Worm (Caenorhabditis elegans): Measurements from ENCODE around the gene htp-1.
A peak's percentile ranks its signal among the peaks of the same experiment; 100 is the strongest.

The htp-1 gene

DNA sequence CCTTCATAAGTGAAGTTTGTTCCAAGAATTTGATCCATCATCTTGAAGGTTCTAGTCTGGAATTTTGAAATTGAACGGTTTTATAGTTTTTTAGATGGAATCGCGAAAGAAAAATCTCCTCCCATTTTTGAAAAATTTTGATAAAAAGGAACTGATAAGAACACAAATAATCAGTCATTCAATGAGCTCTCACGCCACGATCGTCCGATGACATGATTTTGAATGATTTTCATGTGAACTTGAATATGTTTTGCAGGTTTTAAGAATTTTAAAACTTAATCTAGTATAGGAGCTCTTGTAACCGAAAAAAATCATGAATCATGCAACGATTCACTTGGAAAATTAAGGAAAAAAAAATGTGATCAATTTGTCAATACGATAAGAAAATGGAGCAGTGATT, 14.3 kb downstream of the htp-1 start, which contains the start of gene elo-5:
Gene elo-5, minus strand, starts transcription at position 56 of the 400 bp plus-strand sequence.
- TF ChIP-seq pqm-1 (tag; optimal IDR thresholded peaks at IDR 0.05) (peak; percentile 37), egl-43 (GFP tag; IDR thresholded peaks at IDR 0.05) (no peak), hlh-11 (tag; optimal IDR thresholded peaks at IDR 0.05) (peak; percentile 63), dmd-6 (GFP tag; IDR thresholded peaks at IDR 0.05) (peak; percentile 53), hlh-30 (tag; optimal IDR thresholded peaks at IDR 0.05; ENCODE audit: insufficient read depth) (peak; percentile 25), dve-1 (tag; optimal IDR thresholded peaks at IDR 0.05; ENCODE audit: insufficient read depth) (peak; percentile 35), Y75B8A.6 (GFP tag; IDR thresholded peaks at IDR 0.05) (no peak), mdt-29 (GFP tag; IDR thresholded peaks at IDR 0.05) (no peak), nhr-28 (tag; optimal IDR thresholded peaks at IDR 0.05) (peak; percentile 45), snpc-1.2 (GFP tag; IDR thresholded peaks at IDR 0.05) (no peak), daf-16 (GFP tag; optimal IDR thresholded peaks at IDR 0.05) (no peak), daf-16 (tag; optimal IDR thresholded peaks at IDR 0.05) (peak; percentile 75), aha-1 (tag) (peak; percentile 48), Y48G9A.11 (GFP tag; IDR thresholded peaks at IDR 0.05) (no peak)

ce11 chrIV:5374946-5375345, 16.4 kb downstream of the htp-1 start:
- TF ChIP-seq daf-16 (GFP tag; optimal IDR thresholded peaks at IDR 0.05) (no peak), daf-16 (tag; optimal IDR thresholded peaks at IDR 0.05) (peak; percentile 4), duxl-1 (tag; optimal IDR thresholded peaks at IDR 0.05; ENCODE audit: poor library complexity) (peak; percentile 31), Y105C5A.15 (GFP tag; IDR thresholded peaks at IDR 0.05) (peak; percentile 60; the same call in 1 of the 2 replicates), lin-15B (tag; optimal IDR thresholded peaks at IDR 0.05) (no peak), nhr-237 (tag; optimal IDR thresholded peaks at IDR 0.05) (no peak), aha-1 (tag) (peak; percentile 53), tra-1 (GFP tag; IDR thresholded peaks at IDR 0.05) (peak; percentile 18; the same call in 1 of the 2 replicates), lim-7 (GFP tag; IDR thresholded peaks at IDR 0.05) (peak; percentile 14; the same call in 1 of the 2 replicates), Y75B8A.6 (GFP tag; IDR thresholded peaks at IDR 0.05) (no peak), D1046.2 (GFP tag; IDR thresholded peaks at IDR 0.05) (peak; percentile 25; the same call in 1 of the 2 replicates), gei-8 (GFP tag; optimal IDR thresholded peaks at IDR 0.05) (peak; percentile 57), mdt-29 (GFP tag; IDR thresholded peaks at IDR 0.05) (no peak)

DNA sequence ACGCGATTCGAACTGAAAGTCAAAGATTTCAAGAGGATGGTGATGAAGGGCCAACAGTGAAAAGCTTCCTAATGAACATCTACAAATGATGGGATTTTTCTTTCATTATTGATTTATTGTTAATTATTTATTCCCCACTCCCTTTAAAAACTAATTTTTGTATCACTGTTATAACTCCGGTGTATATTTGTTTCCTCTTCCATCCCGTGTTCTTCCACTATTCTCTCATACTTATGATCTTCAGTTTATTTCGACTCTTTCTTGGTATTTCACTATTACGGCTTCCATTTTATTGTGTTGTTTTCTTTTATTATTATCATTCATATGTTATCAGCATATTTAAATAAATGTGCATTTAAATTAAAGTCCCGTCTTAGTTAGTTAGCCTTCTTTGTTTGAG, 17.0 kb downstream of the htp-1 start:
- TF ChIP-seq daf-19 (GFP tag; conservative IDR thresholded peaks at IDR 0.05) (no peak), ceh-32 (tag; optimal IDR thresholded peaks at IDR 0.05; ENCODE audit: poor library complexity) (no peak), lin-38 (GFP tag; IDR thresholded peaks at IDR 0.05) (no peak), mes-2 (tag; optimal IDR thresholded peaks at IDR 0.05; ENCODE audit: poor library complexity, severe bottlenecking) (no peak), hlh-30 (tag; optimal IDR thresholded peaks at IDR 0.05; ENCODE audit: insufficient read depth) (no peak), duxl-1 (tag; optimal IDR thresholded peaks at IDR 0.05; ENCODE audit: poor library complexity) (no peak), hmg-1.1 (GFP tag; IDR thresholded peaks at IDR 0.05) (no peak), nhr-10 (tag; optimal IDR thresholded peaks at IDR 0.05) (no peak), tag-97 (GFP tag; IDR thresholded peaks at IDR 0.05) (no peak), hlh-11 (tag; optimal IDR thresholded peaks at IDR 0.05) (no peak), F26F4.8 (GFP tag; conservative IDR thresholded peaks at IDR 0.05) (no peak), egl-27 (tag; optimal IDR thresholded peaks at IDR 0.05) (no peak), lin-15B (tag; optimal IDR thresholded peaks at IDR 0.05) (no peak), attf-4 (tag; optimal IDR thresholded peaks at IDR 0.05) (no peak), jun-1 (tag; optimal IDR thresholded peaks at IDR 0.05) (no peak), mep-1 (tag; optimal IDR thresholded peaks at IDR 0.05) (peak; percentile 44), nhr-42 (GFP tag; IDR thresholded peaks at IDR 0.05) (no peak), unc-39 (tag; optimal IDR thresholded peaks at IDR 0.05) (no peak), lin-13 (GFP tag; optimal IDR thresholded peaks at IDR 0.05) (no peak), pqm-1 (tag; optimal IDR thresholded peaks at IDR 0.05) (peak; percentile 8), daf-16 (GFP tag; optimal IDR thresholded peaks at IDR 0.05) (no peak), daf-16 (tag; optimal IDR thresholded peaks at IDR 0.05) (peak; percentile 61), ztf-11 (tag; optimal IDR thresholded peaks at IDR 0.05) (no peak), dve-1 (tag; optimal IDR thresholded peaks at IDR 0.05; ENCODE audit: insufficient read depth) (peak; percentile 36), dmd-8 (GFP tag; IDR thresholded peaks at IDR 0.05) (no peak), nhr-28 (tag; optimal IDR thresholded peaks at IDR 0.05) (no peak), nhr-25 (tag; optimal IDR thresholded peaks at IDR 0.05; ENCODE audit: borderline replicate concordance, insufficient read depth) (no peak), cey-2 (tag; optimal IDR thresholded peaks at IDR 0.05; ENCODE audit: borderline replicate concordance, insufficient read depth) (no peak), ZK337.2 (GFP tag; IDR thresholded peaks at IDR 0.05) (no peak), ztf-7 (tag; optimal IDR thresholded peaks at IDR 0.05) (no peak), saeg-2 (GFP tag; IDR thresholded peaks at IDR 0.05) (no peak), Y75B8A.6 (GFP tag; IDR thresholded peaks at IDR 0.05) (no peak), snpc-1.2 (GFP tag; IDR thresholded peaks at IDR 0.05) (no peak), dpl-1 (GFP tag; optimal IDR thresholded peaks at IDR 0.05) (no peak), dmd-6 (GFP tag; IDR thresholded peaks at IDR 0.05) (peak; percentile 37)

Measured in whole organism, L4 larva.